Fruit fly (Drosophila melanogaster): Measurements from ENCODE around the gene CG13051.

Gene CG13051

dm6 chr3L:16231857-16232256 is 33.0 kb downstream of the CG13051 start, which contains the start of the genes PDCD-5 and MED10 (continued):
- TF ChIP-seq CG16779 (GFP tag; IDR thresholded peaks at IDR 0.05) (no peak), CG18764 (GFP tag; optimal IDR thresholded peaks at IDR 0.05) (no peak), Lhr (GFP tag; optimal IDR thresholded peaks at IDR 0.05) (peak; percentile 18), sug (tag; optimal IDR thresholded peaks at IDR 0.05) (peak; percentile 27), CG16813 (GFP tag; IDR thresholded peaks at IDR 0.05; ENCODE audit: partially characterized antibody) (no peak), B-H2 (GFP tag; optimal IDR thresholded peaks at IDR 0.05) (no peak), eyg (GFP tag; optimal IDR thresholded peaks at IDR 0.05) (no peak), CG10543 (GFP tag; optimal IDR thresholded peaks at IDR 0.05) (no peak), tio (GFP tag; optimal IDR thresholded peaks at IDR 0.05) (no peak), CTCF (GFP tag; optimal IDR thresholded peaks at IDR 0.05) (peak; percentile 54), CG6689 (GFP tag; IDR thresholded peaks at IDR 0.05) (no peak), CG7839 (tag; optimal IDR thresholded peaks at IDR 0.05) (no peak), exex (tag; optimal IDR thresholded peaks at IDR 0.05) (no peak), pzg (GFP tag; optimal IDR thresholded peaks at IDR 0.05) (peak; percentile 93), repo (GFP tag; optimal IDR thresholded peaks at IDR 0.05) (no peak), klu (GFP tag; IDR thresholded peaks at IDR 0.05) (no peak), D (optimal IDR thresholded peaks at IDR 0.05) (no peak), D (GFP tag; optimal IDR thresholded peaks at IDR 0.05) (no peak), Hr78 (GFP tag; optimal IDR thresholded peaks at IDR 0.05) (no peak), fd3F (GFP tag; optimal IDR thresholded peaks at IDR 0.05) (no peak), croc (GFP tag; conservative IDR thresholded peaks at IDR 0.05) (no peak), ken (GFP tag; IDR thresholded peaks at IDR 0.05) (no peak), Tbp (GFP tag; optimal IDR thresholded peaks at IDR 0.05) (no peak), Ptx1 (GFP tag; IDR thresholded peaks at IDR 0.05) (no peak), pb (GFP tag; optimal IDR thresholded peaks at IDR 0.05) (no peak), Stat92E (GFP tag; optimal IDR thresholded peaks at IDR 0.05) (no peak), zen (tag; optimal IDR thresholded peaks at IDR 0.05) (peak; percentile 36), Blimp-1 (GFP tag; optimal IDR thresholded peaks at IDR 0.05) (no peak), stwl (tag; optimal IDR thresholded peaks at IDR 0.05) (peak; percentile 94), wor (GFP tag; IDR thresholded peaks at IDR 0.05) (no peak), CG13123 (GFP tag; optimal IDR thresholded peaks at IDR 0.05) (no peak), chinmo (GFP tag; IDR thresholded peaks at IDR 0.05; ENCODE audit: partially characterized antibody) (no peak), pho (GFP tag; optimal IDR thresholded peaks at IDR 0.05) (no peak), ranshi (GFP tag; IDR thresholded peaks at IDR 0.05) (no peak), ab (GFP tag; optimal IDR thresholded peaks at IDR 0.05) (no peak), CG4820 (GFP tag; optimal IDR thresholded peaks at IDR 0.05) (no peak), NFAT (GFP tag; IDR thresholded peaks at IDR 0.05) (no peak), CG10274 (GFP tag; optimal IDR thresholded peaks at IDR 0.05) (no peak), CG5245 (GFP tag; optimal IDR thresholded peaks at IDR 0.05) (no peak), da (GFP tag; optimal IDR thresholded peaks at IDR 0.05) (no peak), Hey (tag; optimal IDR thresholded peaks at IDR 0.05) (no peak), tna (GFP tag; IDR thresholded peaks at IDR 0.05; ENCODE audit: partially characterized antibody) (no peak), vfl (GFP tag; optimal IDR thresholded peaks at IDR 0.05) (no peak), Atf3 (GFP tag; optimal IDR thresholded peaks at IDR 0.05) (no peak), CG31441 (GFP tag; IDR thresholded peaks at IDR 0.05) (no peak), Side (GFP tag; optimal IDR thresholded peaks at IDR 0.05) (no peak), en (GFP tag; optimal IDR thresholded peaks at IDR 0.05) (no peak), maf-S (GFP tag; optimal IDR thresholded peaks at IDR 0.05) (no peak), bcd (GFP tag; optimal IDR thresholded peaks at IDR 0.05) (peak; percentile 59), pfk (GFP tag; optimal IDR thresholded peaks at IDR 0.05) (no peak), Hsf (GFP tag; optimal IDR thresholded peaks at IDR 0.05) (peak; percentile 24), CG2712 (tag; optimal IDR thresholded peaks at IDR 0.05) (no peak), Atf6 (GFP tag; IDR thresholded peaks at IDR 0.05) (no peak)

Measured in whole organism, embryonic.